Worm (Caenorhabditis elegans) whole organism, L4/young adult: ENCODE measurements around the gene F35D11.1.

ENCODE experiments used
- W03F9.2 ChIP-seq: fragments of 150-350 bp; optimal IDR thresholded peaks from 2 replicates; lab custom pipeline; 2014; ENCODE audit warnings: missing biosample characterization, missing genetic modification characterization
- dao-5 ChIP-seq: sonication (generic microtip); optimal IDR thresholded peaks from 2 replicates; lab custom pipeline; 2016; ENCODE audit warnings: missing genotype, missing genetic modification characterization, moderate library complexity, missing compliant biosample characterization
- him-1 ChIP-seq: sonication (generic microtip); optimal IDR thresholded peaks from 2 replicates; lab custom pipeline; 2016; ENCODE audit warnings: missing genotype, missing genetic modification reagents, missing genetic modification characterization, missing compliant biosample characterization

DNA sequence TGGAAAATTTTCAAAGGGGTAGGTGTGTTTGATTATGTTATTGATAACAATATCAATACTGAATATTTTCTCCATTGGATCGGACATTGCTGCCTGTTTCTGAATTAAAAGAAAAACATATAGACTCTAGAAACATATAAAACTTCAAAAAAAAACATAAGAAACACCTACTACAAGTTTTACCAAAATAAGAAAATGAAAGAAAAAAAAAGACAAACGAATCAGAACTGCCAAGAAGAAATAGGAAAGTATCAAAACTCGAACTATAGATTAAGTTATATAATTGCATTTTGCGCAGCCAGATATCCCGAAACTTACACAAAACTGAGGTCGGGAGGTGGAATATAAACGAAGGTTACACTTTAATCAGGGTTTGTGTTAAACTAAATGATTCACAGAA is 38.7 kb downstream of the F35D11.1 start, which contains the start of gene T05A7.11:
- TF ChIP-seq dao-5 (tag; lab: Kevin White, UChicago): no peak
- TF ChIP-seq him-1 (tag; lab: Kevin White, UChicago): no peak
- no peak for TF ChIP-seq W03F9.2 (tag; lab: Kevin White, UChicago)
